Fruit fly (Drosophila melanogaster) whole organism, embryonic: ENCODE data around the gene RSG7.

Experiments
- Asciz ChIP-seq: fragments of 200-800 bp; sonication (Bioruptor generic); optimal IDR thresholded peaks from 2 replicates; lab custom pipeline; 2017; ENCODE audit warnings: missing biosample characterization, mild to moderate bottlenecking, missing genetic modification characterization, missing genetic modification reagents
- Atf3 ChIP-seq: fragments of 200-800 bp; sonication (Bioruptor generic); optimal IDR thresholded peaks from 3 replicates; lab custom pipeline; 2016; ENCODE audit warnings: missing biosample characterization, missing genetic modification characterization
- B-H2 ChIP-seq: fragments of 200-800 bp; sonication (Bioruptor generic); optimal IDR thresholded peaks from 2 replicates; lab custom pipeline; 2018; ENCODE audit warnings: missing biosample characterization, mild to moderate bottlenecking, missing genetic modification characterization
- Bgb ChIP-seq: fragments of 200-800 bp; sonication (Bioruptor generic); IDR thresholded peaks from 2 replicates; pipeline ENCODE4 v1.3.6; 2022; ENCODE audit warnings: missing biosample characterization, missing genetic modification characterization; ENCODE audit not compliant: partially characterized antibody
- CG1024 ChIP-seq: fragments of 200-800 bp; sonication (Bioruptor generic); IDR thresholded peaks from 2 replicates; pipeline ENCODE4 v1.3.6; 2022; ENCODE audit warnings: missing biosample characterization, missing genetic modification characterization
- CG10267 ChIP-seq: fragments of 200-800 bp; sonication (Bioruptor generic); optimal IDR thresholded peaks from 2 replicates; lab custom pipeline; 2018; ENCODE audit warnings: missing biosample characterization, mild to moderate bottlenecking, missing genetic modification characterization, moderate library complexity
- CG10274 ChIP-seq: fragments of 200-800 bp; sonication (Bioruptor generic); optimal IDR thresholded peaks from 3 replicates; lab custom pipeline; 2017; ENCODE audit warnings: missing biosample characterization, mild to moderate bottlenecking, missing genetic modification characterization
- CG10543 ChIP-seq: fragments of 200-800 bp; sonication (Bioruptor generic); optimal IDR thresholded peaks from 3 replicates; lab custom pipeline; 2017; ENCODE audit warnings: missing biosample characterization, mild to moderate bottlenecking, missing genetic modification characterization, moderate library complexity
- CG11085 ChIP-seq: fragments of 200-800 bp; sonication (Bioruptor generic); IDR thresholded peaks from 2 replicates; pipeline ENCODE4 v1.3.6; 2022; ENCODE audit warnings: missing biosample characterization, missing genetic modification characterization
- CG12236 ChIP-seq: fragments of 200-800 bp; sonication (Bioruptor generic); optimal IDR thresholded peaks from 2 replicates; lab custom pipeline; 2016; ENCODE audit warnings: missing biosample characterization, missing genetic modification characterization
- CG13287 ChIP-seq: fragments of 200-800 bp; sonication (Bioruptor generic); IDR thresholded peaks from 2 replicates; pipeline ENCODE4 v1.3.6; 2022; ENCODE audit warnings: missing biosample characterization, missing genetic modification characterization; ENCODE audit not compliant: partially characterized antibody
- CG14710 ChIP-seq: fragments of 200-800 bp; sonication (Bioruptor generic); optimal IDR thresholded peaks from 3 replicates; lab custom pipeline; 2019; ENCODE audit warnings: missing biosample characterization, mild to moderate bottlenecking, missing genetic modification characterization, moderate library complexity
- CG1529 ChIP-seq: fragments of 200-800 bp; sonication (Bioruptor generic); optimal IDR thresholded peaks from 3 replicates; lab custom pipeline; 2018; ENCODE audit warnings: missing biosample characterization, missing genetic modification characterization
- CG16813 ChIP-seq: fragments of 200-800 bp; sonication (Bioruptor generic); IDR thresholded peaks from 3 replicates; pipeline ENCODE4 v1.3.6; 2022; ENCODE audit warnings: missing biosample characterization, missing genetic modification characterization; ENCODE audit not compliant: partially characterized antibody
- CG1832 ChIP-seq: fragments of 200-800 bp; sonication (Bioruptor generic); optimal IDR thresholded peaks from 2 replicates; lab custom pipeline; 2017; ENCODE audit warnings: missing biosample characterization, mild to moderate bottlenecking, missing genetic modification characterization, inconsistent platforms
- CG2116 ChIP-seq: fragments of 200-800 bp; sonication (Bioruptor generic); optimal IDR thresholded peaks from 3 replicates; lab custom pipeline; 2018; ENCODE audit warnings: missing biosample characterization, mild to moderate bottlenecking, missing genetic modification characterization
- CG2199 ChIP-seq: fragments of 200-800 bp; sonication (Bioruptor generic); IDR thresholded peaks from 3 replicates; pipeline ENCODE4 v1.3.6; 2022; ENCODE audit warnings: missing biosample characterization, missing genetic modification characterization
- CG2712 ChIP-seq: fragments of 200-800 bp; optimal IDR thresholded peaks from 3 replicates; lab custom pipeline; 2019; ENCODE audit warnings: missing biosample characterization, mild to moderate bottlenecking, missing genetic modification characterization, moderate library complexity
- CG33557 ChIP-seq: fragments of 200-800 bp; sonication (Bioruptor generic); optimal IDR thresholded peaks from 2 replicates; lab custom pipeline; 2019; ENCODE audit warnings: missing biosample characterization, mild to moderate bottlenecking, missing genetic modification characterization, moderate library complexity
- CG4328 ChIP-seq: fragments of 200-800 bp; sonication (Bioruptor generic); optimal IDR thresholded peaks from 3 replicates; lab custom pipeline; 2017; ENCODE audit warnings: missing biosample characterization, missing genetic modification reagents, missing genetic modification characterization
- CG8359 ChIP-seq: fragments of 200-800 bp; sonication (Bioruptor generic); optimal IDR thresholded peaks from 2 replicates; lab custom pipeline; 2017; ENCODE audit warnings: missing biosample characterization, mild to moderate bottlenecking, missing genetic modification characterization, borderline replicate concordance
- CG9437 ChIP-seq: fragments of 200-800 bp; sonication (Bioruptor generic); optimal IDR thresholded peaks from 2 replicates; lab custom pipeline; 2018; ENCODE audit warnings: missing biosample characterization, mild to moderate bottlenecking, missing genetic modification characterization
- CG9817 ChIP-seq: fragments of 200-800 bp; sonication (Bioruptor generic); optimal IDR thresholded peaks from 2 replicates; lab custom pipeline; 2018; ENCODE audit warnings: missing biosample characterization, mild to moderate bottlenecking, missing genetic modification characterization, moderate library complexity
- CkIIα-i1 ChIP-seq: fragments of 200-800 bp; sonication (Bioruptor generic); IDR thresholded peaks from 2 replicates; pipeline ENCODE4 v1.3.6; 2022; ENCODE audit warnings: missing biosample characterization, missing genetic modification characterization
- Dbx ChIP-seq: fragments of 200-800 bp; sonication (Bioruptor generic); IDR thresholded peaks from 3 replicates; pipeline ENCODE4 v1.3.6; 2022; ENCODE audit warnings: missing biosample characterization, missing genetic modification characterization
- Dp ChIP-seq: fragments of 200-800 bp; sonication (Bioruptor generic); optimal IDR thresholded peaks from 2 replicates; lab custom pipeline; 2018; ENCODE audit warnings: missing biosample characterization, mild to moderate bottlenecking, missing genetic modification characterization, moderate library complexity
- Ets65A ChIP-seq: fragments of 200-800 bp; sonication (Bioruptor generic); peaks from one replicate; lab custom pipeline; 2016; ENCODE audit warnings: missing biosample characterization, missing genetic modification characterization
- Lhr ChIP-seq: fragments of 200-800 bp; sonication (Bioruptor generic); optimal IDR thresholded peaks from 3 replicates; lab custom pipeline; 2017; ENCODE audit warnings: mild to moderate bottlenecking, missing biosample characterization, missing genetic modification reagents, missing genetic modification characterization
- Lpt ChIP-seq: fragments of >200 bp; optimal IDR thresholded peaks from 2 replicates; lab custom pipeline; 2018; ENCODE audit warnings: missing biosample characterization, missing genetic modification characterization
- Sox102F ChIP-seq: fragments of 200-800 bp; sonication (Bioruptor generic); optimal IDR thresholded peaks from 2 replicates; lab custom pipeline; 2018; ENCODE audit warnings: missing biosample characterization, mild to moderate bottlenecking, missing genetic modification characterization, moderate library complexity
- Usf ChIP-seq: fragments of 200-800 bp; sonication (Bioruptor generic); optimal IDR thresholded peaks from 2 replicates; lab custom pipeline; 2017; ENCODE audit warnings: missing genotype, missing biosample characterization, missing genetic modification characterization
- amos ChIP-seq: fragments of 200-800 bp; sonication (Bioruptor generic); IDR thresholded peaks from 2 replicates; pipeline ENCODE4 v1.3.6; 2022; ENCODE audit warnings: missing biosample characterization, missing genetic modification characterization; ENCODE audit not compliant: partially characterized antibody
- bbx ChIP-seq: fragments of 200-800 bp; sonication (Bioruptor generic); IDR thresholded peaks from 2 replicates; pipeline ENCODE4 v1.3.6; 2022; ENCODE audit warnings: missing biosample characterization, missing genetic modification characterization; ENCODE audit not compliant: partially characterized antibody
- chinmo ChIP-seq: fragments of 200-800 bp; sonication (Bioruptor generic); IDR thresholded peaks from 4 replicates; pipeline ENCODE4 v1.3.6; 2022; ENCODE audit warnings: missing biosample characterization, missing genetic modification characterization; ENCODE audit not compliant: partially characterized antibody
- crol ChIP-seq: fragments of 200-800 bp; sonication (Bioruptor generic); IDR thresholded peaks from 2 replicates; pipeline ENCODE4 v1.3.6; 2022; ENCODE audit warnings: missing biosample characterization, missing genetic modification characterization
- dimm ChIP-seq: fragments of 200-800 bp; sonication (Bioruptor generic); IDR thresholded peaks from 2 replicates; pipeline ENCODE4 v1.3.6; 2022; ENCODE audit warnings: missing biosample characterization, missing genetic modification characterization
- disco-r ChIP-seq: fragments of 200-800 bp; sonication (Bioruptor generic); optimal IDR thresholded peaks from 2 replicates; lab custom pipeline; 2016; ENCODE audit warnings: missing biosample characterization, missing genetic modification characterization
- dmrt99B ChIP-seq: fragments of 200-800 bp; sonication (Bioruptor generic); optimal IDR thresholded peaks from 2 replicates; lab custom pipeline; 2018; ENCODE audit warnings: missing biosample characterization, mild to moderate bottlenecking, missing genetic modification characterization, moderate library complexity
- ftz-f1 ChIP-seq: fragments of 200-800 bp; sonication (Bioruptor generic); optimal IDR thresholded peaks from 2 replicates; lab custom pipeline; 2016; ENCODE audit warnings: missing biosample characterization, missing genetic modification characterization
- ham ChIP-seq: fragments of 200-800 bp; sonication (Bioruptor generic); IDR thresholded peaks from 2 replicates; pipeline ENCODE4 v1.3.6; 2022; ENCODE audit warnings: missing biosample characterization, missing genetic modification characterization
- hb ChIP-seq: fragments of 200-800 bp; sonication (Bioruptor generic); IDR thresholded peaks from 3 replicates; pipeline ENCODE4 v1.3.6; 2022; ENCODE audit warnings: missing biosample characterization, missing genetic modification characterization; ENCODE audit not compliant: partially characterized antibody
- hkb ChIP-seq, 2 experiments: fragments of 200-800 bp in 1 of 2; fragments of >200 bp in 1 of 2; sonication (Bioruptor generic) in 1 of 2; IDR thresholded peaks in 1 of 2; optimal IDR thresholded peaks in 1 of 2; 2 replicates each; pipeline versions ENCODE4 v1.3.6 to Lab custom; 2017 to 2022; ENCODE audit warnings: missing biosample characterization in 1 of 2, missing genetic modification characterization in 1 of 2
- jigr1 ChIP-seq: fragments of 200-800 bp; sonication (Bioruptor generic); IDR thresholded peaks from 3 replicates; pipeline ENCODE4 v1.3.6; 2022; ENCODE audit warnings: missing biosample characterization, missing genetic modification characterization
- kah ChIP-seq: fragments of 200-800 bp; sonication (Bioruptor generic); optimal IDR thresholded peaks from 2 replicates; lab custom pipeline; 2018; ENCODE audit warnings: missing biosample characterization, mild to moderate bottlenecking, missing genetic modification characterization
- nom ChIP-seq: fragments of 200-800 bp; sonication (Bioruptor generic); optimal IDR thresholded peaks from 2 replicates; lab custom pipeline; 2017; ENCODE audit warnings: missing biosample characterization, missing genetic modification characterization, mild to moderate bottlenecking, moderate library complexity, missing genetic modification reagents
- prd ChIP-seq, 3 experiments: fragments of >200 bp in 2 of 3; fragments of 200-800 bp in 1 of 3; sonication (Bioruptor generic) in 1 of 3; optimal IDR thresholded peaks in 2 of 3; IDR thresholded peaks in 1 of 3; 2 replicates in 2 of 3; 3 replicates in 1 of 3; pipeline versions ENCODE4 v1.3.6 to Lab custom; 2017 to 2022; ENCODE audit warnings: missing biosample characterization in 1 of 3, missing genetic modification characterization in 1 of 3
- slp2 ChIP-seq: fragments of 200-800 bp; sonication (Bioruptor generic); optimal IDR thresholded peaks from 2 replicates; lab custom pipeline; 2016; ENCODE audit warnings: missing biosample characterization, missing genetic modification characterization
- sna ChIP-seq: fragments of 200-800 bp; sonication (Bioruptor generic); IDR thresholded peaks from 2 replicates; pipeline ENCODE4 v1.3.6; 2022; ENCODE audit warnings: missing biosample characterization, missing genetic modification characterization; ENCODE audit not compliant: partially characterized antibody
- vvl ChIP-seq: fragments of 200-800 bp; sonication (Bioruptor generic); IDR thresholded peaks from 2 replicates; pipeline ENCODE4 v1.3.6; 2022; ENCODE audit warnings: missing biosample characterization, missing genetic modification characterization

Gene RSG7

dm6 chrX:16803299-16803698 is 40.9 kb downstream of the RSG7 start, which contains the start of the genes Rai1 and CG13005 (continued):
- TF ChIP-seq prd (optimal IDR thresholded peaks at IDR 0.05; lab: Kevin White, UChicago) (no peak), prd (GFP tag; IDR thresholded peaks at IDR 0.05; lab: Robert Waterston, UW) (no peak), dimm (no peak), Bgb (GFP tag; lab: Robert Waterston, UW) (peak; percentile 74), CG8359 (GFP tag; lab: Kevin White, UChicago) (no peak), Asciz (no peak), CG2116 (peak; percentile 48), Lhr (GFP tag; lab: Kevin White, UChicago) (no peak), Dp (GFP tag; lab: Kevin White, UChicago) (peak; percentile 70), CG12236 (GFP tag; lab: Kevin White, UChicago) (no peak), hb (peak; percentile 76), Atf3 (GFP tag; lab: Kevin White, UChicago) (no peak), chinmo (GFP tag; lab: Robert Waterston, UW) (peak; percentile 76; the same call in 1 of the 4 replicates), CG1529 (GFP tag; lab: Kevin White, UChicago) (no peak), ftz-f1 (GFP tag; lab: Kevin White, UChicago) (peak; percentile 95), CG2199 (GFP tag; lab: Robert Waterston, UW) (no peak), nom (GFP tag; lab: Kevin White, UChicago) (no peak), CG16813 (peak; percentile 80), Sox102F (no peak), hkb (optimal IDR thresholded peaks at IDR 0.05; lab: Kevin White, UChicago) (no peak), hkb (GFP tag; IDR thresholded peaks at IDR 0.05; lab: Robert Waterston, UW) (no peak), CG1024 (GFP tag; lab: Robert Waterston, UW) (no peak), disco-r (GFP tag; lab: Kevin White, UChicago) (no peak), CG2712 (tag; lab: Kevin White, UChicago) (no peak), CG10267 (tag; lab: Kevin White, UChicago) (peak; percentile 3), CG9437 (no peak), CG14710 (tag; lab: Kevin White, UChicago) (peak; percentile 29), vvl (no peak), bbx (GFP tag; lab: Robert Waterston, UW) (peak; percentile 86), CG4328 (no peak), Dbx (GFP tag; lab: Robert Waterston, UW) (no peak), kah (GFP tag; lab: Kevin White, UChicago) (no peak), sna (GFP tag; lab: Robert Waterston, UW) (peak; percentile 83), jigr1 (GFP tag; lab: Robert Waterston, UW) (no peak), CG9817 (no peak), amos (GFP tag; lab: Robert Waterston, UW) (peak; percentile 80), dmrt99B (tag; lab: Kevin White, UChicago) (no peak), Lpt (no peak), crol (no peak), B-H2 (GFP tag; lab: Kevin White, UChicago) (no peak), CG13287 (GFP tag; lab: Robert Waterston, UW) (peak; percentile 89), CkIIα-i1 (GFP tag; lab: Robert Waterston, UW) (0 out of 2 replicates have a peak, but pooled peaks have one; percentile 62), slp2 (GFP tag; lab: Kevin White, UChicago) (no peak), CG11085 (GFP tag; lab: Robert Waterston, UW) (no peak), CG33557 (GFP tag; lab: Kevin White, UChicago) (no peak), ham (GFP tag; lab: Robert Waterston, UW) (no peak), CG1832 (GFP tag; lab: Kevin White, UChicago) (no peak), Ets65A (GFP tag; lab: Kevin White, UChicago) (no peak), CG10274 (GFP tag; lab: Kevin White, UChicago) (no peak), Usf (GFP tag; lab: Kevin White, UChicago) (no peak), CG10543 (no peak)
